Fruit fly (Drosophila melanogaster): ENCODE data around the gene PRL-1.

- no peak for TF ChIP-seq CG15710 (tag; optimal IDR thresholded peaks at IDR 0.05)
- TF ChIP-seq CG34367 (tag; optimal IDR thresholded peaks at IDR 0.05), result no peak
- TF ChIP-seq CG8301 (tag; optimal IDR thresholded peaks at IDR 0.05), result no peak
- TF ChIP-seq CG12605 (GFP tag; IDR thresholded peaks at IDR 0.05), result no peak
- no peak for TF ChIP-seq CG13204 (GFP tag; optimal IDR thresholded peaks at IDR 0.05)
- TF ChIP-seq Ets98B (GFP tag; IDR thresholded peaks at IDR 0.05), result no peak
Measured at dm6 chr2L:16276820-16277219, 19.4 kb upstream of the PRL-1 start.

Data from whole organism, pupa.